Fruit fly (Drosophila melanogaster) whole organism, embryonic: Measurements from ENCODE around the gene CG31777.

Experiments
- Abd-B ChIP-seq: fragments of 200-800 bp; sonication (Bioruptor generic); optimal IDR thresholded peaks from 2 replicates; lab custom pipeline; 2018; ENCODE audit warnings: missing biosample characterization, mild to moderate bottlenecking, missing genetic modification characterization, moderate library complexity
- Asciz ChIP-seq: fragments of 200-800 bp; sonication (Bioruptor generic); optimal IDR thresholded peaks from 2 replicates; lab custom pipeline; 2017; ENCODE audit warnings: missing biosample characterization, mild to moderate bottlenecking, missing genetic modification characterization, missing genetic modification reagents
- Bdp1 ChIP-seq: fragments of 200-800 bp; sonication (Bioruptor generic); optimal IDR thresholded peaks from 3 replicates; lab custom pipeline; 2016; ENCODE audit warnings: missing biosample characterization, missing genetic modification characterization
- CG10321 ChIP-seq: fragments of 200-800 bp; sonication (Bioruptor generic); IDR thresholded peaks from 2 replicates; pipeline ENCODE4 v1.3.6; 2022; ENCODE audit warnings: missing biosample characterization, missing genetic modification characterization
- CG10462 ChIP-seq: fragments of 200-800 bp; sonication (Bioruptor generic); optimal IDR thresholded peaks from 2 replicates; lab custom pipeline; 2016; ENCODE audit warnings: missing biosample characterization, missing genetic modification characterization
- CG11560 ChIP-seq: fragments of 200-800 bp; sonication (Bioruptor generic); IDR thresholded peaks from 3 replicates; pipeline ENCODE4 v1.3.6; 2022; ENCODE audit warnings: missing biosample characterization, missing genetic modification characterization
- CG12219 ChIP-seq: fragments of 200-800 bp; sonication (Bioruptor generic); optimal IDR thresholded peaks from 3 replicates; lab custom pipeline; 2018; ENCODE audit warnings: missing biosample characterization, mild to moderate bottlenecking, missing genetic modification characterization
- CG12236 ChIP-seq: fragments of 200-800 bp; sonication (Bioruptor generic); optimal IDR thresholded peaks from 2 replicates; lab custom pipeline; 2016; ENCODE audit warnings: missing biosample characterization, missing genetic modification characterization
- CG12769 ChIP-seq: fragments of 200-800 bp; sonication (Bioruptor generic); optimal IDR thresholded peaks from 2 replicates; lab custom pipeline; 2019; ENCODE audit warnings: missing biosample characterization, mild to moderate bottlenecking, missing genetic modification characterization, moderate library complexity
- CG14014 ChIP-seq: fragments of 200-800 bp; sonication (Bioruptor generic); IDR thresholded peaks from 2 replicates; pipeline ENCODE4 v1.3.6; 2022; ENCODE audit warnings: missing biosample characterization, missing genetic modification characterization
- CG14710 ChIP-seq: fragments of 200-800 bp; sonication (Bioruptor generic); optimal IDR thresholded peaks from 3 replicates; lab custom pipeline; 2019; ENCODE audit warnings: missing biosample characterization, mild to moderate bottlenecking, missing genetic modification characterization, moderate library complexity
- CG15601 ChIP-seq: fragments of 200-800 bp; sonication (Bioruptor generic); optimal IDR thresholded peaks from 3 replicates; lab custom pipeline; 2019; ENCODE audit warnings: missing biosample characterization, mild to moderate bottlenecking, missing genetic modification characterization, moderate library complexity
- CG16815 ChIP-seq: fragments of 200-800 bp; sonication (Bioruptor generic); optimal IDR thresholded peaks from 3 replicates; lab custom pipeline; 2017; ENCODE audit warnings: missing biosample characterization, mild to moderate bottlenecking, missing genetic modification characterization
- CG17912 ChIP-seq: fragments of 200-800 bp; sonication (Bioruptor generic); optimal IDR thresholded peaks from 2 replicates; lab custom pipeline; 2018; ENCODE audit warnings: missing biosample characterization, mild to moderate bottlenecking, missing genetic modification characterization
- CG18764 ChIP-seq: fragments of 200-800 bp; sonication (Bioruptor generic); optimal IDR thresholded peaks from 3 replicates; lab custom pipeline; 2016; ENCODE audit warnings: missing biosample characterization, missing genetic modification characterization
- CG2120 ChIP-seq: fragments of 200-800 bp; sonication (Bioruptor generic); optimal IDR thresholded peaks from 3 replicates; lab custom pipeline; 2016; ENCODE audit warnings: missing biosample characterization, missing genetic modification characterization
- CG2678 ChIP-seq: fragments of 200-800 bp; sonication (Bioruptor generic); optimal IDR thresholded peaks from 3 replicates; lab custom pipeline; 2019; ENCODE audit warnings: missing biosample characterization, mild to moderate bottlenecking, missing genetic modification characterization, moderate library complexity
- CG2875 ChIP-seq: fragments of 200-800 bp; sonication (Bioruptor generic); optimal IDR thresholded peaks from 2 replicates; lab custom pipeline; 2017; ENCODE audit warnings: missing biosample characterization, mild to moderate bottlenecking, missing genetic modification characterization, missing genetic modification reagents
- CG3163 ChIP-seq: fragments of 200-800 bp; sonication (Bioruptor generic); optimal IDR thresholded peaks from 3 replicates; lab custom pipeline; 2016; ENCODE audit warnings: missing biosample characterization, missing genetic modification characterization
- CG5953 ChIP-seq: fragments of 200-800 bp; sonication (Bioruptor generic); IDR thresholded peaks from 2 replicates; pipeline ENCODE4 v1.3.6; 2022; ENCODE audit warnings: missing biosample characterization, missing genetic modification characterization
- CG7556 ChIP-seq: fragments of 200-800 bp; sonication (Bioruptor generic); optimal IDR thresholded peaks from 2 replicates; lab custom pipeline; 2017; ENCODE audit warnings: missing biosample characterization, mild to moderate bottlenecking, missing genetic modification characterization
- CG8359 ChIP-seq: fragments of 200-800 bp; sonication (Bioruptor generic); optimal IDR thresholded peaks from 2 replicates; lab custom pipeline; 2017; ENCODE audit warnings: missing biosample characterization, mild to moderate bottlenecking, missing genetic modification characterization, borderline replicate concordance
- CG9932 ChIP-seq: fragments of 200-800 bp; sonication (Bioruptor generic); IDR thresholded peaks from 2 replicates; pipeline ENCODE4 v1.3.6; 2022; ENCODE audit warnings: missing biosample characterization, missing genetic modification characterization
- Dek ChIP-seq: fragments of 200-800 bp; sonication (Bioruptor generic); optimal IDR thresholded peaks from 3 replicates; lab custom pipeline; 2019; ENCODE audit warnings: missing biosample characterization, mild to moderate bottlenecking, missing genetic modification characterization, moderate library complexity
- Dp ChIP-seq: fragments of 200-800 bp; sonication (Bioruptor generic); optimal IDR thresholded peaks from 2 replicates; lab custom pipeline; 2018; ENCODE audit warnings: missing biosample characterization, mild to moderate bottlenecking, missing genetic modification characterization, moderate library complexity
- Drgx ChIP-seq: fragments of 200-800 bp; sonication (Bioruptor generic); IDR thresholded peaks from 2 replicates; pipeline ENCODE4 v1.3.6; 2022; ENCODE audit warnings: missing biosample characterization, missing genetic modification characterization
- Gug ChIP-seq: fragments of 200-800 bp; sonication (Bioruptor generic); IDR thresholded peaks from 4 replicates; pipeline ENCODE4 v1.3.6; 2022; ENCODE audit warnings: missing biosample characterization, missing genetic modification characterization
- H15 ChIP-seq: fragments of 200-800 bp; sonication (Bioruptor generic); IDR thresholded peaks from 3 replicates; pipeline ENCODE4 v1.3.6; 2022; ENCODE audit warnings: missing biosample characterization, missing genetic modification characterization
- HLH3B ChIP-seq: fragments of 200-800 bp; sonication (Bioruptor generic); IDR thresholded peaks from 2 replicates; pipeline ENCODE4 v1.3.6; 2022; ENCODE audit warnings: missing biosample characterization, missing genetic modification characterization
- HLHmδ ChIP-seq: fragments of 200-800 bp; sonication (Bioruptor generic); optimal IDR thresholded peaks from 2 replicates; lab custom pipeline; 2018; ENCODE audit warnings: missing biosample characterization, mild to moderate bottlenecking, missing genetic modification characterization, moderate library complexity
- PHDP ChIP-seq: fragments of 200-800 bp; sonication (Bioruptor generic); optimal IDR thresholded peaks from 3 replicates; lab custom pipeline; 2018; ENCODE audit warnings: missing biosample characterization, mild to moderate bottlenecking, missing genetic modification characterization, moderate library complexity
- Pdp1 ChIP-seq, 2 experiments: fragments of 200-800 bp; sonication (Bioruptor generic); optimal IDR thresholded peaks; 3 replicates each; lab custom pipeline; 2016; ENCODE audit warnings: missing biosample characterization in 2 of 2, missing genetic modification characterization in 2 of 2, mild to moderate bottlenecking in 1 of 2, moderate library complexity in 1 of 2
- Six4 ChIP-seq: fragments of 200-800 bp; sonication (Bioruptor generic); optimal IDR thresholded peaks from 2 replicates; lab custom pipeline; 2016; ENCODE audit warnings: missing biosample characterization, missing genetic modification characterization
- ab ChIP-seq: fragments of 200-800 bp; sonication (Bioruptor generic); optimal IDR thresholded peaks from 2 replicates; lab custom pipeline; 2016; ENCODE audit warnings: missing biosample characterization, missing genetic modification characterization
- ap ChIP-seq: fragments of 200-800 bp; sonication (Bioruptor generic); IDR thresholded peaks from 2 replicates; pipeline ENCODE4 v1.3.6; 2022; ENCODE audit warnings: missing biosample characterization, missing genetic modification characterization
- cad ChIP-seq: fragments of >200 bp; optimal IDR thresholded peaks from 2 replicates; lab custom pipeline; 2017; ENCODE audit warnings: missing biosample characterization, missing genetic modification characterization
- cato ChIP-seq: fragments of 200-800 bp; sonication (Bioruptor generic); optimal IDR thresholded peaks from 2 replicates; lab custom pipeline; 2016; ENCODE audit warnings: missing biosample characterization, missing genetic modification characterization, borderline replicate concordance
- chinmo ChIP-seq: fragments of 200-800 bp; sonication (Bioruptor generic); IDR thresholded peaks from 4 replicates; pipeline ENCODE4 v1.3.6; 2022; ENCODE audit warnings: missing biosample characterization, missing genetic modification characterization; ENCODE audit not compliant: partially characterized antibody
- dan ChIP-seq: fragments of 200-800 bp; sonication (Bioruptor generic); IDR thresholded peaks from 2 replicates; pipeline ENCODE4 v1.3.6; 2022; ENCODE audit warnings: missing biosample characterization, missing genetic modification characterization
- danr ChIP-seq: fragments of 200-800 bp; sonication (Bioruptor generic); IDR thresholded peaks from 2 replicates; pipeline ENCODE4 v1.3.6; 2022; ENCODE audit warnings: missing biosample characterization, missing genetic modification characterization
- ems ChIP-seq: fragments of 200-800 bp; sonication (Bioruptor generic); optimal IDR thresholded peaks from 3 replicates; lab custom pipeline; 2016; ENCODE audit warnings: missing biosample characterization, missing genetic modification characterization
- fd96Cb ChIP-seq: fragments of 200-800 bp; sonication (Bioruptor generic); optimal IDR thresholded peaks from 2 replicates; lab custom pipeline; 2018; ENCODE audit warnings: missing biosample characterization, mild to moderate bottlenecking, missing genetic modification characterization, moderate library complexity
- fru ChIP-seq: fragments of >200 bp; optimal IDR thresholded peaks from 2 replicates; lab custom pipeline; 2017
- jumu ChIP-seq: fragments of 200-800 bp; sonication (Bioruptor generic); optimal IDR thresholded peaks from 3 replicates; lab custom pipeline; 2016; ENCODE audit warnings: missing biosample characterization, missing genetic modification characterization
- mld ChIP-seq: fragments of 200-800 bp; sonication (Bioruptor generic); IDR thresholded peaks from 3 replicates; pipeline ENCODE4 v1.3.6; 2022; ENCODE audit warnings: missing biosample characterization, missing genetic modification characterization; ENCODE audit not compliant: partially characterized antibody
- p53 ChIP-seq: fragments of 200-800 bp; sonication (Bioruptor generic); optimal IDR thresholded peaks from 2 replicates; lab custom pipeline; 2016; ENCODE audit warnings: missing biosample characterization, missing genetic modification characterization
- pum ChIP-seq: fragments of 200-800 bp; sonication (Bioruptor generic); optimal IDR thresholded peaks from 2 replicates; lab custom pipeline; 2016; ENCODE audit warnings: missing biosample characterization, missing genetic modification characterization
- sima ChIP-seq: fragments of 200-800 bp; sonication (Bioruptor generic); optimal IDR thresholded peaks from 2 replicates; lab custom pipeline; 2016; ENCODE audit warnings: missing biosample characterization, missing genetic modification characterization
- sisA ChIP-seq: fragments of 200-800 bp; sonication (Bioruptor generic); IDR thresholded peaks from 2 replicates; pipeline ENCODE4 v1.3.6; 2022; ENCODE audit warnings: missing biosample characterization, missing genetic modification characterization
- sr ChIP-seq: fragments of 200-800 bp; sonication (Bioruptor generic); IDR thresholded peaks from 3 replicates; pipeline ENCODE4 v1.3.6; 2022; ENCODE audit warnings: missing biosample characterization, missing genetic modification characterization
- unpg ChIP-seq: fragments of 200-800 bp; sonication (Bioruptor generic); optimal IDR thresholded peaks from 3 replicates; lab custom pipeline; 2018; ENCODE audit warnings: missing biosample characterization, mild to moderate bottlenecking, missing genetic modification characterization, moderate library complexity
- wek ChIP-seq: fragments of 200-800 bp; sonication (Bioruptor generic); optimal IDR thresholded peaks from 3 replicates; lab custom pipeline; 2018; ENCODE audit warnings: missing biosample characterization, mild to moderate bottlenecking, missing genetic modification characterization, moderate library complexity

CG31777 gene

DNA sequence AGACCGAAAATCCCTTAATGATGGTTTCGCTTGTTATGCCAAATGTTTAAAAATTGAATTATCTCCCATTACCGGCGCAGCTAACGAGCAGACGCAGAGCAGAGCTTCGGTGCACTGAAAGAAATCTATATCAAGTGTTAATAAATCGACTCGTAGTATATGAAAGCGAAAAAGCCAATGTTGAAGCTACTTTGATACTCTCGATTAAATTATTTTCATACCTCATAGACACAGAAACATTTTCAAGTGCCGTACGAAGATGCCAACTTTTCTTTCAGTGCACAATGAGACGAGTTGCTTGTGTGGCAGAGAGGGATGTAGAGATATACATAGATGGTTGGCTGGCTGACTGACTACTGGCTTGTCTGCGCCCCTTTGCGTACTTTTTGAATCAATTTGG is 31.1 kb downstream of the CG31777 start (continued):
- TF ChIP-seq CG2875 (peak; percentile 13), ems (GFP tag; lab: Kevin White, UChicago) (no peak), cad (GFP tag; lab: Kevin White, UChicago) (no peak), Six4 (GFP tag; lab: Kevin White, UChicago) (no peak), ap (GFP tag; lab: Robert Waterston, UW) (no peak), CG9932 (GFP tag; lab: Robert Waterston, UW) (no peak), CG12769 (tag; lab: Kevin White, UChicago) (no peak), cato (GFP tag; lab: Kevin White, UChicago) (no peak), CG12219 (GFP tag; lab: Kevin White, UChicago) (peak; percentile 26), p53 (GFP tag; lab: Kevin White, UChicago) (no peak), CG5953 (no peak), sisA (GFP tag; lab: Robert Waterston, UW) (peak; percentile 63), CG10321 (GFP tag; lab: Robert Waterston, UW) (no peak), CG17912 (no peak), danr (GFP tag; lab: Robert Waterston, UW) (no peak), CG10462 (GFP tag; lab: Kevin White, UChicago) (no peak), fru (lab: Kevin White, UChicago) (no peak), CG2678 (tag; lab: Kevin White, UChicago) (no peak), Pdp1 (GFP tag; optimal IDR thresholded peaks at IDR 0.05; lab: Kevin White, UChicago) (peak; percentile 5), wek (no peak), ab (GFP tag; lab: Kevin White, UChicago) (no peak), H15 (no peak), CG11560 (tag; lab: Robert Waterston, UW) (no peak), chinmo (GFP tag; lab: Robert Waterston, UW) (no peak), CG8359 (no peak), jumu (GFP tag; lab: Kevin White, UChicago) (no peak), PHDP (tag; lab: Kevin White, UChicago) (no peak), Abd-B (GFP tag; lab: Kevin White, UChicago) (no peak), CG2120 (GFP tag; lab: Kevin White, UChicago) (no peak), Dek (tag; lab: Kevin White, UChicago) (no peak), HLHmδ (GFP tag; lab: Kevin White, UChicago) (no peak), unpg (GFP tag; lab: Kevin White, UChicago) (no peak), CG15601 (no peak), pum (GFP tag; lab: Kevin White, UChicago) (peak; percentile 19), Asciz (GFP tag; lab: Kevin White, UChicago) (no peak), CG14014 (GFP tag; lab: Robert Waterston, UW) (no peak), CG14710 (tag; lab: Kevin White, UChicago) (peak; percentile 41), CG16815 (GFP tag; lab: Kevin White, UChicago) (peak; percentile 8), dan (GFP tag; lab: Robert Waterston, UW) (no peak), CG18764 (GFP tag; lab: Kevin White, UChicago) (no peak), mld (GFP tag; lab: Robert Waterston, UW) (no peak), CG3163 (no peak), sima (GFP tag; lab: Kevin White, UChicago) (no peak), CG7556 (GFP tag; lab: Kevin White, UChicago) (no peak), sr (GFP tag; lab: Robert Waterston, UW) (no peak), HLH3B (0 out of 2 replicates have a peak, but pooled peaks have one; percentile 17), CG12236 (GFP tag; lab: Kevin White, UChicago) (no peak), Drgx (GFP tag; lab: Robert Waterston, UW) (no peak), Bdp1 (GFP tag; lab: Kevin White, UChicago) (no peak), fd96Cb (tag; lab: Kevin White, UChicago) (peak; percentile 55), Gug (GFP tag; lab: Robert Waterston, UW) (no peak), Dp (GFP tag; lab: Kevin White, UChicago) (no peak)
